Fruit fly (Drosophila melanogaster): ENCODE results near the gene Nna1.

Gene Nna1

DNA sequence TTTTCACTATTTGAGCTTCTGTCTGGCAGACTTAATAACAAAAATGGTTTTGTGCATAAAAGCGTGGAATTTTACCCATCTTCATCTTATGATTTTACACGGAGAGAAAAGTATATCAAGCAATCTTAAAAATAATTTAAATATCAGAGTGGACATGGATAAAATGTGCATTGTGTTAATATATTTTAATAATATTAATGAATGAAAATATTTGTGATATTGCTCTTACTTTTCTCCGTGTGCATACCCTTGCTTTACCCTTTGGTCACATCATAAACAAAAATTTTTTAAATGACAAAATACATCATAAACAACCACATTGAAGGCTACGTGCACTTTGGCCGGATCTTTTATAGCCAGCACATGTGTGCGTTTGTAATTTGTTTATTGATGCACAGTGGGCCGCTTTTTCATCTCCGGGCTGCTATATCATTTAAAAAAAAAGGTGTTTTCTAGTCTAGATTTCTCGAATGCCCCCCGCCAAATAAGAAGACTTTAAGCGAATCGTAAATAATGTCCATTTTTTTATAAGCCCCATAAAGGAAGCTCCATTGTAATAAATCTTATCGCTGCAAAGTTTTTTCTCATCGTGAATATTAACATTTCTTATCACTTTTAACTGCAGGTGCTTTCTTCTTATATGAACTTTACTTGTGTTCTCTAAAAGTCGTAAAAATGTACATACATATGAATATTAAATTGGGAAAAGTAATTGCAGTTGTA, 72.5 kb downstream of the Nna1 start (continued):
- TF ChIP-seq inv (GFP tag; IDR thresholded peaks at IDR 0.05; ENCODE audit: partially characterized antibody): no peak
- TF ChIP-seq Mes4 (GFP tag; optimal IDR thresholded peaks at IDR 0.05): no peak
- no peak for TF ChIP-seq Hand (GFP tag; optimal IDR thresholded peaks at IDR 0.05)
- TF ChIP-seq usp (GFP tag; optimal IDR thresholded peaks at IDR 0.05): no peak
- no peak for TF ChIP-seq Ets65A (GFP tag)
- peak; percentile 60 for TF ChIP-seq CG13424 (tag; optimal IDR thresholded peaks at IDR 0.05)
- no peak for TF ChIP-seq CG16779 (GFP tag; IDR thresholded peaks at IDR 0.05)
- TF ChIP-seq Atf-2 (GFP tag; optimal IDR thresholded peaks at IDR 0.05): peak; percentile 19
- no peak for TF ChIP-seq pan (optimal IDR thresholded peaks at IDR 0.05)
- peak in 1 of 2 experiments; percentile 56 for TF ChIP-seq pan (GFP tag; optimal IDR thresholded peaks at IDR 0.05 in 1 of 2, IDR thresholded peaks at IDR 0.05 in 1 of 2)
- TF ChIP-seq Usf (GFP tag; optimal IDR thresholded peaks at IDR 0.05): no peak
- peak; percentile 47 for TF ChIP-seq az2 (GFP tag; optimal IDR thresholded peaks at IDR 0.05)
- TF ChIP-seq CG14014 (GFP tag; IDR thresholded peaks at IDR 0.05): peak; percentile 61
- peak; percentile 41 for TF ChIP-seq sd (tag; optimal IDR thresholded peaks at IDR 0.05)
- TF ChIP-seq Elba2 (GFP tag; optimal IDR thresholded peaks at IDR 0.05): no peak
- peak; percentile 18; the same call in 1 of the 2 replicates for TF ChIP-seq wor (GFP tag; IDR thresholded peaks at IDR 0.05)
- no peak for TF ChIP-seq tx (GFP tag; optimal IDR thresholded peaks at IDR 0.05)
- no peak for TF ChIP-seq CG32767 (GFP tag; IDR thresholded peaks at IDR 0.05)
- peak; percentile 62 for TF ChIP-seq unpg (GFP tag; optimal IDR thresholded peaks at IDR 0.05)
- TF ChIP-seq CG18262 (tag; optimal IDR thresholded peaks at IDR 0.05): peak; percentile 49
- no peak for TF ChIP-seq Bdp1 (GFP tag; optimal IDR thresholded peaks at IDR 0.05)
- no peak for TF ChIP-seq CG3065 (GFP tag; optimal IDR thresholded peaks at IDR 0.05)
- no peak for TF ChIP-seq Jarid2 (GFP tag; optimal IDR thresholded peaks at IDR 0.05)
- no peak for TF ChIP-seq CG9876 (GFP tag; optimal IDR thresholded peaks at IDR 0.05)
- peak; percentile 2 for TF ChIP-seq ewg (GFP tag; optimal IDR thresholded peaks at IDR 0.05)
- no peak for TF ChIP-seq ftz-f1 (GFP tag; optimal IDR thresholded peaks at IDR 0.05)
- no peak for TF ChIP-seq Eip74EF (GFP tag; optimal IDR thresholded peaks at IDR 0.05)
- TF ChIP-seq lola (GFP tag; optimal IDR thresholded peaks at IDR 0.05): no peak
- no peak for TF ChIP-seq Sin3A (optimal IDR thresholded peaks at IDR 0.05)
- TF ChIP-seq CG17829 (tag; optimal IDR thresholded peaks at IDR 0.05): peak; percentile 42
- TF ChIP-seq Hmr (GFP tag; optimal IDR thresholded peaks at IDR 0.05): peak; percentile 35
- TF ChIP-seq CG2678 (tag; optimal IDR thresholded peaks at IDR 0.05): peak; percentile 63
- TF ChIP-seq CG34224 (GFP tag; IDR thresholded peaks at IDR 0.05; ENCODE audit: partially characterized antibody): no peak
- TF ChIP-seq Oaz (GFP tag; IDR thresholded peaks at IDR 0.05): peak; percentile 46; the same call in 1 of the 2 replicates
- TF ChIP-seq ase (GFP tag; IDR thresholded peaks at IDR 0.05): peak; percentile 33; the same call in 1 of the 3 replicates
- no peak for TF ChIP-seq CG10462 (GFP tag; optimal IDR thresholded peaks at IDR 0.05)
- no peak for TF ChIP-seq CG31224 (GFP tag; IDR thresholded peaks at IDR 0.05)
- no peak for TF ChIP-seq sr (GFP tag; IDR thresholded peaks at IDR 0.05)
- no peak for TF ChIP-seq Neu2 (GFP tag; optimal IDR thresholded peaks at IDR 0.05; ENCODE audit: borderline replicate concordance)
- TF ChIP-seq kah (GFP tag; optimal IDR thresholded peaks at IDR 0.05): no peak
- TF ChIP-seq Nf-YB (GFP tag; optimal IDR thresholded peaks at IDR 0.05): no peak
- no peak for TF ChIP-seq hb (GFP tag; IDR thresholded peaks at IDR 0.05; ENCODE audit: partially characterized antibody)
- no peak for TF ChIP-seq slp2 (GFP tag; optimal IDR thresholded peaks at IDR 0.05)
- TF ChIP-seq sqz (GFP tag; optimal IDR thresholded peaks at IDR 0.05): peak; percentile 11
- no peak for TF ChIP-seq CG12744 (GFP tag; optimal IDR thresholded peaks at IDR 0.05)
- TF ChIP-seq aop (GFP tag; IDR thresholded peaks at IDR 0.05): no peak
- peak; percentile 57; the same call in 1 of the 3 replicates for TF ChIP-seq CG11695 (GFP tag; IDR thresholded peaks at IDR 0.05)
- TF ChIP-seq CG11398 (GFP tag; optimal IDR thresholded peaks at IDR 0.05): no peak
- peak; percentile 79 for TF ChIP-seq Sox102F (GFP tag; optimal IDR thresholded peaks at IDR 0.05)
- peak; percentile 51; the same call in 1 of the 3 replicates for TF ChIP-seq CG14050 (GFP tag; IDR thresholded peaks at IDR 0.05)
